Worm (Caenorhabditis elegans) whole organism, L2 larva: ENCODE measurements around the gene srh-32.
A peak's percentile ranks its signal among the peaks of the same experiment; 100 is the strongest.

Experiments used
- C34F6.9 ChIP-seq: fragments of 150-350 bp; optimal IDR thresholded peaks from 2 replicates; lab custom pipeline; 2014; ENCODE audit warnings: missing biosample characterization, missing genetic modification characterization
- F13H6.1 ChIP-seq: sonication (generic microtip); optimal IDR thresholded peaks from 2 replicates; lab custom pipeline; 2016; ENCODE audit warnings: missing genetic modification characterization, missing compliant biosample characterization
- R02D3.7 ChIP-seq: fragments of 150-350 bp; optimal IDR thresholded peaks from 2 replicates; lab custom pipeline; 2014; ENCODE audit warnings: missing biosample characterization, missing genetic modification characterization
- alr-1 ChIP-seq: fragments of 150-350 bp; optimal IDR thresholded peaks from 2 replicates; lab custom pipeline; 2014; ENCODE audit warnings: missing biosample characterization, missing genetic modification characterization
- aly-2 ChIP-seq: fragments of 150-350 bp; optimal IDR thresholded peaks from 2 replicates; lab custom pipeline; 2014; ENCODE audit warnings: missing biosample characterization, missing genetic modification characterization
- ama-1 ChIP-seq: fragments of 150-350 bp; optimal IDR thresholded peaks from 2 replicates; lab custom pipeline; 2018; ENCODE audit warnings: inconsistent platforms
- blmp-1 ChIP-seq: sonication (generic microtip); optimal IDR thresholded peaks from 2 replicates; lab custom pipeline; 2017; ENCODE audit warnings: missing genetic modification characterization, mild to moderate bottlenecking, missing compliant biosample characterization, antibody characterized with exemption, moderate library complexity; ENCODE audit not compliant: insufficient read depth
- ceh-16 ChIP-seq: fragments of 150-350 bp; optimal IDR thresholded peaks from 2 replicates; lab custom pipeline; 2014; ENCODE audit warnings: missing biosample characterization, missing genetic modification characterization
- crh-2 ChIP-seq: sonication (generic microtip); optimal IDR thresholded peaks from 2 replicates; lab custom pipeline; 2017; ENCODE audit warnings: missing biosample characterization, missing genetic modification characterization
- dmd-4 ChIP-seq: sonication (generic microtip); optimal IDR thresholded peaks from 2 replicates; lab custom pipeline; 2017; ENCODE audit warnings: missing biosample characterization, missing genetic modification characterization
- egl-27 ChIP-seq: sonication (generic microtip); optimal IDR thresholded peaks from 3 replicates; lab custom pipeline; 2017; ENCODE audit warnings: missing biosample characterization, missing genetic modification reagents, missing genetic modification characterization
- elt-1 ChIP-seq: fragments of 150-350 bp; optimal IDR thresholded peaks from 2 replicates; lab custom pipeline; 2014; ENCODE audit warnings: missing biosample characterization, missing genetic modification characterization
- fos-1 ChIP-seq: fragments of 150-350 bp; optimal IDR thresholded peaks from 2 replicates; lab custom pipeline; 2014; ENCODE audit warnings: missing biosample characterization, missing genetic modification characterization
- gmeb-1 ChIP-seq: fragments of 150-350 bp; optimal IDR thresholded peaks from 2 replicates; lab custom pipeline; 2014; ENCODE audit warnings: missing biosample characterization, missing genetic modification characterization
- lin-11 ChIP-seq: fragments of 150-350 bp; sonication (generic microtip); optimal IDR thresholded peaks from 2 replicates; lab custom pipeline; 2014; ENCODE audit warnings: missing biosample characterization, missing genetic modification characterization, inconsistent platforms, mixed read lengths
- lin-13 ChIP-seq: fragments of 150-350 bp; optimal IDR thresholded peaks from 2 replicates; lab custom pipeline; 2014; ENCODE audit warnings: missing biosample characterization, missing genetic modification reagents, missing genetic modification characterization
- lsy-2 ChIP-seq, 2 experiments: fragments of 150-350 bp in 1 of 2; sonication (generic microtip) in 1 of 2; optimal IDR thresholded peaks; 2 replicates each; lab custom pipeline; 2014 to 2017; ENCODE audit warnings: missing biosample characterization in 2 of 2, missing genetic modification characterization in 2 of 2
- mab-5 ChIP-seq: fragments of 150-350 bp; optimal IDR thresholded peaks from 2 replicates; lab custom pipeline; 2014; ENCODE audit warnings: missing biosample characterization, missing genetic modification characterization
- mdl-1 ChIP-seq, 2 experiments: fragments of 150-350 bp in 1 of 2; sonication (generic microtip) in 1 of 2; optimal IDR thresholded peaks; 2 replicates each; lab custom pipeline; 2017; ENCODE audit warnings: missing biosample characterization in 2 of 2, missing genetic modification characterization in 2 of 2
- nhr-12 ChIP-seq: fragments of 150-350 bp; optimal IDR thresholded peaks from 2 replicates; lab custom pipeline; 2014; ENCODE audit warnings: missing biosample characterization, missing genetic modification characterization
- nhr-23 ChIP-seq: fragments of 150-350 bp; optimal IDR thresholded peaks from 2 replicates; lab custom pipeline; 2014; ENCODE audit warnings: missing biosample characterization, missing genetic modification reagents, missing genetic modification characterization
- nhr-25 ChIP-seq: fragments of 150-350 bp; sonication (generic microtip); optimal IDR thresholded peaks from 3 replicates; lab custom pipeline; 2014; ENCODE audit warnings: missing biosample characterization, missing genetic modification characterization
- nhr-6 ChIP-seq: fragments of 150-350 bp; optimal IDR thresholded peaks from 2 replicates; lab custom pipeline; 2014; ENCODE audit warnings: missing biosample characterization, missing genetic modification characterization
- peb-1 ChIP-seq: fragments of 150-350 bp; optimal IDR thresholded peaks from 2 replicates; lab custom pipeline; 2014; ENCODE audit warnings: missing biosample characterization, missing genetic modification characterization
- sem-4 ChIP-seq: fragments of 150-350 bp; optimal IDR thresholded peaks from 2 replicates; lab custom pipeline; 2014; ENCODE audit warnings: missing biosample characterization, missing genetic modification reagents, missing genetic modification characterization
- sma-3 ChIP-seq: sonication (generic microtip); optimal IDR thresholded peaks from 2 replicates; lab custom pipeline; 2016; ENCODE audit warnings: missing genetic modification reagents, missing genetic modification characterization, missing compliant biosample characterization
- sma-9 ChIP-seq, 2 experiments: fragments of 150-350 bp in 1 of 2; sonication (generic microtip) in 1 of 2; optimal IDR thresholded peaks; 2 replicates each; lab custom pipeline; 2014 to 2016; ENCODE audit warnings: missing genetic modification characterization in 2 of 2, mild to moderate bottlenecking in 1 of 2, missing biosample characterization in 1 of 2, missing compliant biosample characterization in 1 of 2, missing genetic modification reagents in 1 of 2, moderate library complexity in 1 of 2
- snpc-4 ChIP-seq: fragments of 150-350 bp; optimal IDR thresholded peaks from 2 replicates; lab custom pipeline; 2014; ENCODE audit warnings: missing biosample characterization, missing genetic modification characterization
- unc-62 ChIP-seq: fragments of 150-350 bp; optimal IDR thresholded peaks from 2 replicates; lab custom pipeline; 2014; ENCODE audit warnings: missing biosample characterization, missing genetic modification reagents, missing genetic modification characterization
- ztf-1 ChIP-seq: fragments of 200-800 bp; sonication (Bioruptor generic); conservative IDR thresholded peaks from 2 replicates; pipeline ENCODE4 v1.3.6; 2022; ENCODE audit warnings: missing genetic modification characterization, missing compliant biosample characterization
- ztf-11 ChIP-seq: sonication (generic microtip); optimal IDR thresholded peaks from 2 replicates; lab custom pipeline; 2017; ENCODE audit warnings: missing biosample characterization, missing genetic modification characterization
- ztf-4 ChIP-seq: fragments of 150-350 bp; optimal IDR thresholded peaks from 2 replicates; lab custom pipeline; 2014; ENCODE audit warnings: missing biosample characterization, missing genetic modification characterization

The srh-32 gene

ce11 chrV:17700728-17701262 lies at the start of gene srh-32, which contains the start of gene Y26G10.5:
srh-32 (plus strand) TSS chrV:17701212.
Y26G10.5 (minus strand) TSS chrV:17700828.
- no peak for TF ChIP-seq aly-2
- TF ChIP-seq unc-62 (GFP tag; lab: Kevin White, UChicago) = no peak
- TF ChIP-seq sma-9 (GFP tag; optimal IDR thresholded peaks at IDR 0.05; lab: Kevin White, UChicago) = no peak
- no peak for TF ChIP-seq sma-9 (tag; optimal IDR thresholded peaks at IDR 0.05; lab: Kevin White, UChicago)
- TF ChIP-seq nhr-6 = no peak
- no peak for TF ChIP-seq nhr-25 (tag; lab: Kevin White, UChicago)
- TF ChIP-seq C34F6.9 (tag; lab: Kevin White, UChicago) = no peak
- TF ChIP-seq ztf-4 (tag; lab: Kevin White, UChicago) = no peak

- TF ChIP-seq sma-3 (GFP tag; lab: Kevin White, UChicago) = no peak
Measured at ce11 chrV:17655205-17655604, 45.8 kb upstream of the srh-32 start.

- TF ChIP-seq nhr-12 (tag; lab: Kevin White, UChicago) (no peak), sem-4 (tag; lab: Kevin White, UChicago) (no peak), mab-5 (tag; lab: Kevin White, UChicago) (no peak), snpc-4 (tag; lab: Kevin White, UChicago) (no peak)
Measured at ce11 chrV:17658824-17659223, 42.2 kb upstream of the srh-32 start.

ce11 chrV:17659228-17659627 lies 41.8 kb upstream of the srh-32 start, which contains the start of gene fbxa-108:
fbxa-108 (minus strand) TSS chrV:17659385.
- TF ChIP-seq sma-9 (GFP tag; optimal IDR thresholded peaks at IDR 0.05; lab: Kevin White, UChicago) (peak; percentile 83), sma-9 (tag; optimal IDR thresholded peaks at IDR 0.05; lab: Kevin White, UChicago) (no peak), F13H6.1 (tag; lab: Kevin White, UChicago) (peak; percentile 48), nhr-6 (no peak), fos-1 (tag; lab: Kevin White, UChicago) (peak; percentile 94), gmeb-1 (tag; lab: Kevin White, UChicago) (peak; percentile 54), sma-3 (GFP tag; lab: Kevin White, UChicago) (peak; percentile 43), crh-2 (tag; lab: Kevin White, UChicago) (peak; percentile 85), alr-1 (tag; lab: Kevin White, UChicago) (no peak)

- TF ChIP-seq R02D3.7 (tag; lab: Kevin White, UChicago) (no peak), egl-27 (tag; lab: Kevin White, UChicago) (no peak), aly-2 (no peak), ceh-16 (tag; lab: Kevin White, UChicago) (no peak), fos-1 (tag; lab: Kevin White, UChicago) (no peak), ztf-1 (no peak), peb-1 (no peak)
Measured at ce11 chrV:17660003-17660402, 41.0 kb upstream of the srh-32 start, which contains the start of gene dgat-2. dgat-2 (plus strand) TSS chrV:17660303.

ce11 chrV:17662260-17662659 lies 38.8 kb upstream of the srh-32 start:
- no peak for TF ChIP-seq sma-3 (GFP tag; lab: Kevin White, UChicago)
- peak; percentile 70 for TF ChIP-seq sma-9 (GFP tag; optimal IDR thresholded peaks at IDR 0.05; lab: Kevin White, UChicago)
- no peak for TF ChIP-seq sma-9 (tag; optimal IDR thresholded peaks at IDR 0.05; lab: Kevin White, UChicago)
- peak; percentile 83 for TF ChIP-seq fos-1 (tag; lab: Kevin White, UChicago)
- TF ChIP-seq crh-2 (tag; lab: Kevin White, UChicago) = peak; percentile 35

- no peak for TF ChIP-seq blmp-1 (tag; lab: Kevin White, UChicago)
- no peak for TF ChIP-seq lin-11 (tag; lab: Kevin White, UChicago)
- TF ChIP-seq ztf-1 = no peak
- no peak for TF ChIP-seq peb-1
- TF ChIP-seq ztf-11 (tag; lab: Kevin White, UChicago) = no peak
- no peak for TF ChIP-seq sma-3 (GFP tag; lab: Kevin White, UChicago)
- TF ChIP-seq mab-5 (tag; lab: Kevin White, UChicago) = no peak
Measured at ce11 chrV:17664367-17664766, 36.6 kb upstream of the srh-32 start.

ce11 chrV:17665906-17666305 lies 35.1 kb upstream of the srh-32 start, which contains the start of gene F59A1.11:
F59A1.11 (minus strand) TSS chrV:17666006.
- TF ChIP-seq mab-5 (tag; lab: Kevin White, UChicago) = no peak
- no peak for TF ChIP-seq nhr-25 (tag; lab: Kevin White, UChicago)
- TF ChIP-seq mdl-1 (tag; optimal IDR thresholded peaks at IDR 0.05; lab: Kevin White, UChicago) = no peak
- TF ChIP-seq nhr-23 (tag; lab: Kevin White, UChicago) = no peak
- no peak for TF ChIP-seq dmd-4
- TF ChIP-seq lin-13 (GFP tag; lab: Kevin White, UChicago) = no peak
- TF ChIP-seq lsy-2 (tag; optimal IDR thresholded peaks at IDR 0.05; lab: Kevin White, UChicago) = no peak
- TF ChIP-seq C34F6.9 (tag; lab: Kevin White, UChicago) = no peak
- no peak for TF ChIP-seq elt-1 (tag; lab: Kevin White, UChicago)
- no peak for TF ChIP-seq ztf-11 (tag; lab: Kevin White, UChicago)
- no peak for TF ChIP-seq nhr-12 (tag; lab: Kevin White, UChicago)
- no peak for TF ChIP-seq peb-1
- no peak for TF ChIP-seq unc-62 (GFP tag; lab: Kevin White, UChicago)
- no peak for TF ChIP-seq alr-1 (tag; lab: Kevin White, UChicago)
- TF ChIP-seq sem-4 (tag; lab: Kevin White, UChicago) = no peak
- TF ChIP-seq ama-1 = no peak
